Worm (Caenorhabditis elegans) whole organism, L4 larva: ENCODE data around the gene xpc-1.

Source experiments
- F37D6.2 ChIP-seq: sonication (generic microtip); optimal IDR thresholded peaks from 2 replicates; lab custom pipeline; 2016; ENCODE audit warnings: mild to moderate bottlenecking, missing genetic modification characterization, missing compliant biosample characterization
- T20F7.1 ChIP-seq: fragments of 200-800 bp; sonication (Bioruptor generic); optimal IDR thresholded peaks from 2 replicates; lab custom pipeline; 2018; ENCODE audit warnings: mild to moderate bottlenecking, missing genetic modification characterization, missing compliant biosample characterization
- Y48G9A.11 ChIP-seq: fragments of 200-800 bp; sonication (Bioruptor generic); IDR thresholded peaks from 2 replicates; pipeline ENCODE4 v1.3.6; 2022; ENCODE audit warnings: missing genetic modification reagents, missing genetic modification characterization, missing compliant biosample characterization
- Y75B8A.6 ChIP-seq: fragments of 200-800 bp; sonication (Bioruptor generic); IDR thresholded peaks from 2 replicates; pipeline ENCODE4 v1.3.6; 2022; ENCODE audit warnings: missing genetic modification reagents, missing genetic modification characterization, missing compliant biosample characterization
- aha-1 ChIP-seq: fragments of 150-350 bp; peaks from one replicate; lab custom pipeline; 2014; ENCODE audit warnings: missing biosample characterization, missing genetic modification characterization
- arid-1 ChIP-seq: fragments of 200-800 bp; sonication (Bioruptor generic); conservative IDR thresholded peaks from 2 replicates; pipeline ENCODE4 v1.3.6; 2022; ENCODE audit warnings: missing genetic modification reagents, missing genetic modification characterization, missing compliant biosample characterization
- ceh-20 ChIP-seq: fragments of 200-800 bp; sonication (Bioruptor generic); IDR thresholded peaks from 2 replicates; pipeline ENCODE4 v1.3.6; 2022; ENCODE audit warnings: missing genetic modification reagents, missing genetic modification characterization, missing compliant biosample characterization
- ceh-28 ChIP-seq: fragments of 150-350 bp; optimal IDR thresholded peaks from 2 replicates; lab custom pipeline; 2014; ENCODE audit warnings: missing biosample characterization, missing genetic modification reagents, missing genetic modification characterization
- cey-2 ChIP-seq: sonication (generic microtip); optimal IDR thresholded peaks from 3 replicates; lab custom pipeline; 2017; ENCODE audit warnings: missing genetic modification characterization, mild to moderate bottlenecking, missing compliant biosample characterization, antibody characterized with exemption, borderline replicate concordance; ENCODE audit not compliant: insufficient read depth
- daf-12 ChIP-seq: fragments of 150-350 bp; optimal IDR thresholded peaks from 2 replicates; lab custom pipeline; 2014; ENCODE audit warnings: missing biosample characterization, missing genetic modification reagents, missing genetic modification characterization
- daf-16 ChIP-seq, 3 experiments: sonication (generic microtip); optimal IDR thresholded peaks; 2 replicates each; lab custom pipeline; 2016 to 2017; ENCODE audit warnings: missing genetic modification characterization in 3 of 3, missing genetic modification reagents in 3 of 3, mild to moderate bottlenecking in 2 of 3, missing compliant biosample characterization in 2 of 3, missing biosample characterization in 1 of 3, moderate library complexity in 1 of 3
- daf-8 ChIP-seq: fragments of 200-800 bp; sonication (Bioruptor generic); IDR thresholded peaks from 2 replicates; pipeline ENCODE4 v1.3.6; 2022; ENCODE audit warnings: missing genetic modification characterization, missing compliant biosample characterization
- dmd-6 ChIP-seq: fragments of 200-800 bp; sonication (Bioruptor generic); IDR thresholded peaks from 2 replicates; pipeline ENCODE4 v1.3.6; 2022; ENCODE audit warnings: missing genetic modification reagents, missing genetic modification characterization, missing compliant biosample characterization
- dmd-8 ChIP-seq: fragments of 200-800 bp; sonication (Bioruptor generic); IDR thresholded peaks from 2 replicates; pipeline ENCODE4 v1.3.6; 2022; ENCODE audit warnings: missing genetic modification characterization, missing compliant biosample characterization
- dpl-1 ChIP-seq: fragments of 150-350 bp; optimal IDR thresholded peaks from 2 replicates; lab custom pipeline; 2014; ENCODE audit warnings: missing biosample characterization, missing genetic modification reagents, missing genetic modification characterization
- duxl-1 ChIP-seq: sonication (generic microtip); optimal IDR thresholded peaks from 2 replicates; lab custom pipeline; 2016; ENCODE audit warnings: mild to moderate bottlenecking, missing genetic modification characterization, moderate library complexity, missing compliant biosample characterization; ENCODE audit not compliant: poor library complexity
- dve-1 ChIP-seq: sonication (generic microtip); optimal IDR thresholded peaks from 2 replicates; lab custom pipeline; 2017; ENCODE audit warnings: antibody characterized with exemption, mild to moderate bottlenecking, missing genetic modification characterization, missing compliant biosample characterization; ENCODE audit not compliant: insufficient read depth
- fos-1 ChIP-seq: fragments of 150-350 bp; optimal IDR thresholded peaks from 2 replicates; lab custom pipeline; 2014; ENCODE audit warnings: missing biosample characterization, missing genetic modification characterization
- hlh-30 ChIP-seq: sonication (generic microtip); optimal IDR thresholded peaks from 2 replicates; lab custom pipeline; 2017; ENCODE audit warnings: antibody characterized with exemption, mild to moderate bottlenecking, missing genetic modification characterization, missing compliant biosample characterization; ENCODE audit not compliant: insufficient read depth
- hmg-1.1 ChIP-seq: fragments of 200-800 bp; sonication (Bioruptor generic); IDR thresholded peaks from 2 replicates; pipeline ENCODE4 v1.3.6; 2022; ENCODE audit warnings: missing genetic modification reagents, missing genetic modification characterization, missing compliant biosample characterization
- lin-15B ChIP-seq: fragments of 150-350 bp; sonication (generic microtip); optimal IDR thresholded peaks from 3 replicates; lab custom pipeline; 2014; ENCODE audit warnings: missing biosample characterization, missing genetic modification characterization
- lin-29 ChIP-seq: fragments of 200-800 bp; sonication (Bioruptor generic); IDR thresholded peaks from 2 replicates; pipeline ENCODE4 v1.3.6; 2022; ENCODE audit warnings: missing genetic modification reagents, missing genetic modification characterization, missing compliant biosample characterization
- lin-38 ChIP-seq: fragments of 200-800 bp; sonication (Bioruptor generic); IDR thresholded peaks from 2 replicates; pipeline ENCODE4 v1.3.6; 2022; ENCODE audit warnings: missing genetic modification reagents, missing genetic modification characterization, missing compliant biosample characterization
- lsy-2 ChIP-seq, 2 experiments: fragments of 150-350 bp in 1 of 2; sonication (generic microtip) in 1 of 2; optimal IDR thresholded peaks; 2 replicates each; lab custom pipeline; 2014 to 2017; ENCODE audit warnings: missing biosample characterization in 2 of 2, missing genetic modification characterization in 2 of 2
- madf-9 ChIP-seq: fragments of 200-800 bp; sonication (Bioruptor generic); conservative IDR thresholded peaks from 2 replicates; pipeline ENCODE4 v1.3.6; 2022; ENCODE audit warnings: missing genetic modification reagents, missing genetic modification characterization, missing compliant biosample characterization
- mdt-29 ChIP-seq: fragments of 200-800 bp; sonication (Bioruptor generic); IDR thresholded peaks from 2 replicates; pipeline ENCODE4 v1.3.6; 2022; ENCODE audit warnings: missing genetic modification reagents, missing genetic modification characterization, missing compliant biosample characterization
- mep-1 ChIP-seq: fragments of 150-350 bp; sonication (generic microtip); optimal IDR thresholded peaks from 3 replicates; lab custom pipeline; 2014; ENCODE audit warnings: missing biosample characterization, missing genetic modification characterization
- mes-2 ChIP-seq: sonication (generic microtip); optimal IDR thresholded peaks from 2 replicates; lab custom pipeline; 2016; ENCODE audit warnings: missing genotype, mild to moderate bottlenecking, missing genetic modification characterization, missing compliant biosample characterization; ENCODE audit not compliant: poor library complexity, severe bottlenecking
- mxl-2 ChIP-seq: fragments of 200-800 bp; sonication (Bioruptor generic); conservative IDR thresholded peaks from 2 replicates; pipeline ENCODE4 v1.3.6; 2022; ENCODE audit warnings: missing genetic modification reagents, missing genetic modification characterization, missing compliant biosample characterization
- nhr-41 ChIP-seq: fragments of 200-800 bp; sonication (Bioruptor generic); IDR thresholded peaks from 2 replicates; pipeline ENCODE4 v1.3.6; 2022; ENCODE audit warnings: missing genetic modification reagents, missing genetic modification characterization, missing compliant biosample characterization
- nhr-76 ChIP-seq: fragments of 150-350 bp; optimal IDR thresholded peaks from 2 replicates; lab custom pipeline; 2014; ENCODE audit warnings: missing biosample characterization, missing genetic modification characterization
- rbr-2 ChIP-seq: sonication (generic microtip); optimal IDR thresholded peaks from 2 replicates; lab custom pipeline; 2016; ENCODE audit warnings: missing genotype, missing genetic modification characterization, missing compliant biosample characterization
- saeg-2 ChIP-seq: fragments of 200-800 bp; sonication (Bioruptor generic); IDR thresholded peaks from 2 replicates; pipeline ENCODE4 v1.3.6; 2022; ENCODE audit warnings: missing genetic modification reagents, missing genetic modification characterization, missing compliant biosample characterization
- sdz-12 ChIP-seq: fragments of 200-800 bp; sonication (Bioruptor generic); optimal IDR thresholded peaks from 2 replicates; lab custom pipeline; 2018; ENCODE audit warnings: mild to moderate bottlenecking, missing genetic modification characterization, missing compliant biosample characterization
- snpc-1.2 ChIP-seq: fragments of 200-800 bp; sonication (Bioruptor generic); IDR thresholded peaks from 2 replicates; pipeline ENCODE4 v1.3.6; 2022; ENCODE audit warnings: missing genetic modification reagents, missing genetic modification characterization, missing compliant biosample characterization
- spr-3 ChIP-seq: fragments of 200-800 bp; sonication (Bioruptor generic); optimal IDR thresholded peaks from 2 replicates; lab custom pipeline; 2018; ENCODE audit warnings: mild to moderate bottlenecking, missing genetic modification characterization, missing compliant biosample characterization
- tag-97 ChIP-seq: fragments of 200-800 bp; sonication (Bioruptor generic); IDR thresholded peaks from 2 replicates; pipeline ENCODE4 v1.3.6; 2022; ENCODE audit warnings: missing genetic modification characterization, missing compliant biosample characterization
- tra-1 ChIP-seq: fragments of 200-800 bp; sonication (Bioruptor generic); IDR thresholded peaks from 2 replicates; pipeline ENCODE4 v1.3.6; 2022; ENCODE audit warnings: missing genetic modification reagents, missing genetic modification characterization, missing compliant biosample characterization
- unc-62 ChIP-seq, 3 experiments: fragments of 150-350 bp in 1 of 3; sonication (generic microtip); optimal IDR thresholded peaks in 2 of 3; peaks in 1 of 3; 1 replicate in 1 of 3; 2 replicates in 2 of 3; lab custom pipeline; 2014 to 2017; ENCODE audit warnings: missing biosample characterization in 3 of 3, missing genetic modification characterization in 3 of 3, missing genetic modification reagents in 3 of 3, missing genotype in 1 of 3
- zfp-2 ChIP-seq: sonication (generic microtip); optimal IDR thresholded peaks from 2 replicates; lab custom pipeline; 2016; ENCODE audit warnings: mild to moderate bottlenecking, missing genetic modification characterization, missing compliant biosample characterization
- zfp-3 ChIP-seq: fragments of 200-800 bp; sonication (Bioruptor generic); conservative IDR thresholded peaks from 2 replicates; pipeline ENCODE4 v1.3.6; 2022; ENCODE audit warnings: missing genetic modification reagents, missing genetic modification characterization, missing compliant biosample characterization
- ztf-11 ChIP-seq: fragments of 150-350 bp; optimal IDR thresholded peaks from 2 replicates; lab custom pipeline; 2014; ENCODE audit warnings: missing biosample characterization, missing genetic modification characterization
- ztf-7 ChIP-seq: fragments of 150-350 bp; optimal IDR thresholded peaks from 2 replicates; lab custom pipeline; 2014; ENCODE audit warnings: missing biosample characterization, missing genetic modification characterization

The xpc-1 gene

ce11 chrIV:1952312-1952711, 40.6 kb upstream of the xpc-1 start:
- TF ChIP-seq nhr-76, result no peak
- TF ChIP-seq tra-1, result no peak
- no peak for TF ChIP-seq spr-3 (GFP tag; lab: Kevin White, UChicago)
- TF ChIP-seq ztf-7 (tag; lab: Kevin White, UChicago), result no peak
- no peak for TF ChIP-seq mes-2 (tag; lab: Kevin White, UChicago)
- TF ChIP-seq arid-1 (GFP tag; lab: Robert Waterston, UW), result no peak
- TF ChIP-seq dmd-8 (GFP tag; lab: Robert Waterston, UW), result no peak
- TF ChIP-seq snpc-1.2 (GFP tag; lab: Robert Waterston, UW), result no peak
- TF ChIP-seq ztf-11 (tag; lab: Kevin White, UChicago), result no peak
- no peak for TF ChIP-seq F37D6.2 (tag; lab: Kevin White, UChicago)
- TF ChIP-seq rbr-2, result no peak
- no peak for TF ChIP-seq tag-97 (GFP tag; lab: Robert Waterston, UW)
- no peak for TF ChIP-seq duxl-1
- TF ChIP-seq zfp-3, result no peak
- no peak for TF ChIP-seq aha-1 (tag; lab: Kevin White, UChicago)
- no peak for TF ChIP-seq madf-9 (GFP tag; lab: Robert Waterston, UW)
- no peak for TF ChIP-seq Y75B8A.6 (GFP tag; lab: Robert Waterston, UW)
- no peak for TF ChIP-seq lin-15B (tag; lab: Kevin White, UChicago)
- TF ChIP-seq, all 104 proteins: peak for 0

ce11 chrIV:1953132-1953629, 39.7 kb upstream of the xpc-1 start, which contains the start of gene F52C12.2:
F52C12.2 (plus strand) TSS chrIV:1953579.
- TF ChIP-seq arid-1 (GFP tag; lab: Robert Waterston, UW) (no peak), lsy-2 (tag; optimal IDR thresholded peaks at IDR 0.05; lab: Kevin White, UChicago) (peak in 1 of 2 experiments; percentile 58), aha-1 (tag; lab: Kevin White, UChicago) (peak; percentile 53), lin-38 (GFP tag; lab: Robert Waterston, UW) (peak; percentile 39), daf-16 (GFP tag; optimal IDR thresholded peaks at IDR 0.05; lab: Kevin White, UChicago) (no peak), daf-16 (tag; optimal IDR thresholded peaks at IDR 0.05; lab: Kevin White, UChicago) (peak; percentile 27), T20F7.1 (GFP tag; lab: Kevin White, UChicago) (peak; percentile 100), dmd-8 (GFP tag; lab: Robert Waterston, UW) (no peak), dpl-1 (GFP tag; lab: Kevin White, UChicago) (peak; percentile 82), sdz-12 (GFP tag; lab: Kevin White, UChicago) (no peak), dve-1 (tag; lab: Kevin White, UChicago) (peak; percentile 22), mdt-29 (no peak), duxl-1 (peak; percentile 8), unc-62 (GFP tag; optimal IDR thresholded peaks at IDR 0.05 in 1 of 2; lab: Kevin White, UChicago) (peak in 1 of 2 experiments; percentile 39), unc-62 (tag; optimal IDR thresholded peaks at IDR 0.05; lab: Kevin White, UChicago) (no peak), Y48G9A.11 (peak; percentile 82), rbr-2 (peak; percentile 38), mep-1 (tag; lab: Kevin White, UChicago) (peak; percentile 20), mes-2 (tag; lab: Kevin White, UChicago) (peak; percentile 37), cey-2 (tag; lab: Kevin White, UChicago) (no peak)

- TF ChIP-seq ceh-20 (GFP tag; lab: Robert Waterston, UW), result no peak
- TF ChIP-seq unc-62 (GFP tag; optimal IDR thresholded peaks at IDR 0.05 in 1 of 2; lab: Kevin White, UChicago), result peak in 1 of 2 experiments; percentile 42
- no peak for TF ChIP-seq unc-62 (tag; optimal IDR thresholded peaks at IDR 0.05; lab: Kevin White, UChicago)
- no peak for TF ChIP-seq nhr-41 (GFP tag; lab: Robert Waterston, UW)
These were observed 36.5 kb upstream of the xpc-1 start, which contains the start of gene F52C12.6 for ce11 chrIV:1956411-1956810. F52C12.6 (plus strand) TSS chrIV:1956711.

DNA sequence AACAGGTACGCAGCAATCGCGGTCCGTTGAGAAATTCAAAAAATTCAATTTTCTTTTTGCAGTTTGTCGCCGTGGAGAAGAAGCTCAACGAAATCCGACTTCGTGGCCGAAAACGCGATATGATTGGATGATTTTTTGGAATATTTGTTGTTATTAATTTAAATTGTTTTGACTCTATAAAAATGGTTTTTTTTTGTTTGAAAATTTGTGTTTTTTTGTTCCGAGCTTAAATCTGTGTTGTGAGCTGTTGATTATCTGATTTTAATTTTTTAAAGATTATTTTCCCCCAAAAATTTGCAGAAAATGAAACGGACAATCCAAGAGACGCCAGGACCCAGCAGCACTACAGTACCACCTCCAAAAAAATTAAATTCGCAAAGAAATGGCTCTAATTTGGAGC, 33.3 kb upstream of the xpc-1 start, which contains the start of gene tdpo-1:
tdpo-1 (plus strand) TSS at position 301 of the 400 bp plus-strand sequence.
- TF ChIP-seq Y48G9A.11, result no peak
- no peak for TF ChIP-seq hlh-30 (tag; lab: Kevin White, UChicago)
- no peak for TF ChIP-seq dmd-6 (GFP tag; lab: Robert Waterston, UW)
- no peak for TF ChIP-seq fos-1
- no peak for TF ChIP-seq ceh-28 (tag; lab: Kevin White, UChicago)
- no peak for TF ChIP-seq hmg-1.1 (GFP tag; lab: Robert Waterston, UW)
- no peak for TF ChIP-seq tra-1
- TF ChIP-seq saeg-2, result no peak
- no peak for TF ChIP-seq zfp-2 (tag; lab: Kevin White, UChicago)
- TF ChIP-seq mep-1 (tag; lab: Kevin White, UChicago), result no peak
- no peak for TF ChIP-seq lin-29 (GFP tag; lab: Robert Waterston, UW)
- no peak for TF ChIP-seq daf-12 (tag; lab: Kevin White, UChicago)
- TF ChIP-seq mxl-2, result no peak
- no peak for TF ChIP-seq ztf-7 (tag; lab: Kevin White, UChicago)
- TF ChIP-seq daf-8 (GFP tag; lab: Robert Waterston, UW), result no peak
